Worm (Caenorhabditis elegans) whole organism, mixed stage, embryonic: ENCODE data around the gene C15B12.1.

Source experiments
- ceh-83 ChIP-seq: fragments of 200-800 bp; sonication (Bioruptor generic); optimal IDR thresholded peaks from 2 replicates; lab custom pipeline; 2018; ENCODE audit warnings: mild to moderate bottlenecking, missing genetic modification characterization, missing compliant biosample characterization
- elt-1 ChIP-seq: sonication (generic microtip); optimal IDR thresholded peaks from 2 replicates; lab custom pipeline; 2017; ENCODE audit warnings: missing genetic modification characterization, mild to moderate bottlenecking, missing compliant biosample characterization, antibody characterized with exemption, moderate library complexity, borderline replicate concordance; ENCODE audit not compliant: insufficient read depth
- pha-4 ChIP-seq: fragments of 150-350 bp; optimal IDR thresholded peaks from 2 replicates; lab custom pipeline; 2018; ENCODE audit warnings: missing biosample characterization, missing genetic modification reagents, missing genetic modification characterization
- unc-62 ChIP-seq: fragments of 150-350 bp; optimal IDR thresholded peaks from 2 replicates; lab custom pipeline; 2014; ENCODE audit warnings: missing biosample characterization, missing genetic modification reagents, missing genetic modification characterization

ce11 chrX:6462479-6462878 lies 14.1 kb upstream of the C15B12.1 start:
- no peak for TF ChIP-seq unc-62 (GFP tag; lab: Kevin White, UChicago)
- TF ChIP-seq elt-1 (tag; lab: Kevin White, UChicago) = no peak
- TF ChIP-seq pha-4 (tag; lab: Kevin White, UChicago) = no peak
- no peak for TF ChIP-seq ceh-83 (GFP tag; lab: Kevin White, UChicago)
